Worm (Caenorhabditis elegans) whole organism, young adult: ENCODE data around the gene F13H10.3.

ENCODE experiments used
- dox-1 ChIP-seq: fragments of 200-800 bp; sonication (Bioruptor generic); IDR thresholded peaks from 2 replicates; pipeline ENCODE4 v1.3.6; 2022; ENCODE audit warnings: missing genetic modification reagents, missing genetic modification characterization, missing compliant biosample characterization
- madf-6 ChIP-seq: fragments of 200-800 bp; sonication (Bioruptor generic); IDR thresholded peaks from 2 replicates; pipeline ENCODE4 v1.3.6; 2022; ENCODE audit warnings: missing genetic modification reagents, missing genetic modification characterization, missing compliant biosample characterization

DNA sequence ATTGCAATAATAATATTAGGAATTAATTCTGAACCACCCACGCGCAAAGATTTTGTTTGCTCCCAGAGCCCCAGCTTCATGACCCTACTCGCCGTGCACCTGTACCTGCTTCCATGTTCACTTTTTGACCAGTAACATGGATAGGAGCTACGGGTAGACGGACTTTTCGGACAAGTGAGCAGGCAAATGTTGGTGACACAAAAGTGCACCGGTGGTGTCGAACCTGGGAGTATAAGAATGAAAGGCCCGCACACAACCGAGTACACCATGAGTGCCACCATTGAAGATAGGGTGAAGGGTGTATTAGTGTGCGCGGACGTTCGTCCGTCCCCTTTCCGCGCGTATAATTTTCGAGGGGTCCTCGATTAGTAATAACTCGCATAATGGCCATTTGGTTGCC is 10.2 kb upstream of the F13H10.3 start:
- TF ChIP-seq madf-6 (GFP tag; lab: Robert Waterston, UW) (peak; percentile 80), dox-1 (GFP tag; lab: Robert Waterston, UW) (peak; percentile 93)
